Worm (Caenorhabditis elegans): ENCODE results near the gene F40F8.4.
"Not testable (repeated sequence)": the region's sequence is repeated elsewhere in the genome, so short reads cannot be mapped to it uniquely, and the experiment has no call there.

Gene F40F8.4

DNA sequence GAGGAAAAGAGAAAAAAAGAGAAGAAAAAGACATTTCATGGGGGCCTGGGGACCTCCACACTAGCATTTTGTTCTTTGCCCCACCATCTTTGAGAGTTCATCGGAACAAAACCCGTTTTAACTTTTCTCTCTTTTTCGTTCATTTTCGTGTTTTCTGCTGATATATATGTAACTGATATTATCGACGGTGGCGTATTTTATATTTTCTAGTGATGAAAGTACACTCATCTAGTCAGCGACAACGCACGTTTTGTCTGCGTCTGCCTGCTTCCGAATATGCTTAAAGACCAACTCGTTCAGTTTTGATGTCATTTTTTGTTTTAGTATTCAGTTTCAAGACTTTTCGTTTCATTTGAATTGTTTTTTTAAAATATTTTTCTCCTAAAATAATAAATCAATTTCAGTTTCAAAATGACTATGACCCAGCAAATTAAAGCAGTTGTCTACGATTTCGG lies 41.2 kb upstream of the F40F8.4 start, which contains the start of gene bigr-1:
Gene bigr-1 (plus strand): TSS at position 405 of the 455 bp plus-strand sequence.
- TF ChIP-seq nhr-80 (tag; optimal IDR thresholded peaks at IDR 0.05) = peak; percentile 61
- no peak for TF ChIP-seq cebp-1 (GFP tag; IDR thresholded peaks at IDR 0.05)
- TF ChIP-seq cebp-1 (tag; optimal IDR thresholded peaks at IDR 0.05) = peak; percentile 24
- TF ChIP-seq xnd-1 (tag; optimal IDR thresholded peaks at IDR 0.05) = no peak

DNA sequence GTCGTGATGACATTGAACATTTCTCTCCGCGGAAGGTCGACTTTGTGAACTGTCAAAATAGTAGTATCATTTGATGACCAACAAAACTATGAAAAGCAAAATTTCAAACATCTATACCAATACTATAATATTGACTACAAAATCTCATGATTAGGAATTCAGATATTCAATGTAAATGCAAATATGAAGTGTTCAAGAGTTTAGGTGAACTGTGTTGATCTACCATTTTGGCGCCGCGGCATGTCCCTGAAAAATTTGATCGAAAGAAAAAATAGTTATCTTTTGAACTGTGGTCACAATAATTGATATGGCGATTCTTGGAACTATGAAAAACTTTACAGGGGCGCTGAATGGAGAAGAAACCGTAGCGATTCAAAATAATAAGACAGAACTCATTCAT lies 38.7 kb upstream of the F40F8.4 start:
- TF ChIP-seq attf-3 (GFP tag; conservative IDR thresholded peaks at IDR 0.05) = no peak
- no peak for TF ChIP-seq hrde-1 (tag; optimal IDR thresholded peaks at IDR 0.05; ENCODE audit: borderline replicate concordance)
- TF ChIP-seq ama-1 (optimal IDR thresholded peaks at IDR 0.05) = no peak
- TF ChIP-seq ama-1 (GFP tag; optimal IDR thresholded peaks at IDR 0.05) = no peak
- no peak for TF ChIP-seq nfya-2 (GFP tag; IDR thresholded peaks at IDR 0.05)
- no peak for TF ChIP-seq pbrm-1 (GFP tag; IDR thresholded peaks at IDR 0.05)
- TF ChIP-seq D2030.7 (GFP tag; IDR thresholded peaks at IDR 0.05) = no peak
- no peak for TF ChIP-seq xnd-1 (tag; optimal IDR thresholded peaks at IDR 0.05)

DNA sequence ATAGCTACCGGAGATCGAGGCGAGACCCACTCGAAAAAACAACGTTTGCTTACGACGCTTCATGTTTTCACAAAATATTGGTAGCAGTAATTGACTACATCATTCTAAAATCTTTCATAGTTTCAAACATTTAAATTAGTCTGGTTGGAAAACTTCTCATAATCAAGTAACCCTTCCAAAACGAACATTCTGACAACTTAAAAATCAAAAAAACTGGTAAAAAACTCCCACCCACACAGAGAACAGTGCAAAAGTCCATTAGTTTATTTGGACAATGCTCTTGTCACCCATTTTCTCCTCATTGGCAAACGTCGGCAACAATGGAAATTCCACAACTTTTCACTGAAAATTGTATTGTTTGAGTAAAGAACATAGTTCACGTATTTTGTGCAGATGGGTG lies 37.3 kb upstream of the F40F8.4 start, which contains the start of gene F37H8.6:
Gene F37H8.6 (minus strand): TSS at position 101 of the 400 bp plus-strand sequence.
- no peak for TF ChIP-seq die-1 (tag; optimal IDR thresholded peaks at IDR 0.05)

DNA sequence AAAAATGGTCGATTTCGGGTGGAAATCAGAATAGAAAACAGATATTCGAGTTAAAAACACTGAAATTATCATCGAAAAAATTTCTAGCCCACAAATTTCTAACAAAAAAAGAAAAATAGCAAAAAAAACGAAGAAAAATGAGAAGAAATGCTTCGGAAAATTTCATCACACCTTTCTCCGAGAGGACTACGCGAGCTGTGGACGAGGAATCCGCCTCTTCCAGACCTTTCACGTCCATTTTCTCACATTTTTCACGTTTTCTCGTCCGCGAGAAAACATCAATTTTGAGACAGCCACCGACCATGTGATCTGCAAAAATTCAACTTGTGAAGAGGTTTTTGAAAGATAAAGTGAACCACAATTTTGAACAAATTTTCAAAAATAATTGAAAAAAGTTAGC lies 36.4 kb upstream of the F40F8.4 start:
- TF ChIP-seq B0019.2 (GFP tag; conservative IDR thresholded peaks at IDR 0.05) = no peak
- peak; percentile 36; the same call in 1 of the 2 replicates for TF ChIP-seq mcd-1 (GFP tag; IDR thresholded peaks at IDR 0.05)
- peak; percentile 53; the same call in 1 of the 2 replicates for TF ChIP-seq cebp-1 (GFP tag; IDR thresholded peaks at IDR 0.05)
- peak; percentile 69 for TF ChIP-seq cebp-1 (tag; optimal IDR thresholded peaks at IDR 0.05)
- 0 out of 2 replicates have a peak, but pooled peaks have one; percentile 18 for TF ChIP-seq K11D2.4 (GFP tag; IDR thresholded peaks at IDR 0.05)
- TF ChIP-seq hlh-12 (tag; optimal IDR thresholded peaks at IDR 0.05) = no peak

DNA sequence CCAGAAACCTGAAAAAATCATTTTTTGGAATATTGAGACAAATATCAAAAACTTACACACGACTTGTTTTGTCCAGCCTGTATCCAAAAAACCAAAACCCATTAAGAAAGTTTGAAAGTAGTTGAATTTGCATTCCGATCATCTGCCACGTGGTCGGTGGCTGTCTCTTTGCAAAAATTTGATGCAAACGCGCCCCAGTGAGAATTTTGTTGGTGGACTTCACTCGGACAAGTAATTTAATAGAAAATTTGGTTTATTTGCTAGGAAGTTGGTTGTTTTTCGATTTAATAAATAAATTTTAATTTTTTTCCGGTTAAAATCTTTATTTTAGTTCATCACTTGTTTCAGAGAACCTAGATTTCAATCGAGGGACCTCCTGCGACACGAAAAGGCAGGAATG lies 35.3 kb upstream of the F40F8.4 start:
- TF ChIP-seq zfh-2 (GFP tag; conservative IDR thresholded peaks at IDR 0.05) (no peak), let-607 (tag; optimal IDR thresholded peaks at IDR 0.05) (peak in 1 of 2 experiments; percentile 74), mcd-1 (GFP tag; IDR thresholded peaks at IDR 0.05) (peak; percentile 59)

DNA sequence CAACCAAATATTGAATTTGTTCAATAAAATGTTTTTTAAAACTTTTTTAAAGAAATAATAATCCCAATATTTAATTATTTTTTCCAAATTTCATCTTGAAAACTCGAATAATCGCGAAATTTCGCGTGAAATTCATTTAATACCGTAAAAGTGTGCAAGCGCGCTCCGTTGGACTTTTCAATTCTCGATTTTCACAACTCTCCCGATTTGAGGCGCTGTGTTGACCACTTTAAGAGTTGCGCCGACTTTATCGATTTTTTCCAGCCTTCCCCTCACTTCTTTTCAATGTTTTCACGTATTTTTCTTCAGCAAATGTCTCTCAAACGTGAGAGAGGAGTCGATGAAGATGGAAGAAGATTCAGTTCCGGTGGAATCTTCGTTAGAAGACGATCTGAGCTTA lies 30.5 kb upstream of the F40F8.4 start:
- peak; percentile 65 for TF ChIP-seq mcd-1 (GFP tag; IDR thresholded peaks at IDR 0.05)

DNA sequence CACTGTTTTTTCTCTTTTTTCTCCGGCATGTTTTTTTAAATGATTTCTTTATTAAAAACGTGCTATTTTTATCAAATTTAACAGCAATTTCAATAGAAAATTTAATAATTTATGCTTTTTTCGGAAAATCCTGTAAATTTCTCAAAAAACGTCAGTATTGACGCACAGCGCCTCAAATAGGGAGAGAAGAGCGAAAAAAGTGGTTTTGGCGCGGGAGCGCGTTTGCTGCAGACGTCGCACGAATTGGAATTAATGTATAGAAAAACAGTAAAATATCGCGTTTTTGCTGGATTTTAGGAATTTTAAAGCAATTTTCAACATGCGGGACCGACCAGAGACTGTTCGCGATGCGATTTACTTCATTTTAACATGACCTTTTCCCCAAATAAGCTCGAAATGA lies 28.9 kb upstream of the F40F8.4 start:
- TF ChIP-seq ceh-100 (GFP tag; IDR thresholded peaks at IDR 0.05) (peak; percentile 80), attf-5 (GFP tag; optimal IDR thresholded peaks at IDR 0.05) (peak; percentile 35), dox-1 (GFP tag; IDR thresholded peaks at IDR 0.05) (peak; percentile 58), snpc-4 (tag; optimal IDR thresholded peaks at IDR 0.05) (peak in 1 of 4 experiments; percentile 31), mcd-1 (GFP tag; IDR thresholded peaks at IDR 0.05) (peak; percentile 75)
- TF ChIP-seq snpc-4 (GFP tag; optimal IDR thresholded peaks at IDR 0.05) = not testable (repeated sequence)

DNA sequence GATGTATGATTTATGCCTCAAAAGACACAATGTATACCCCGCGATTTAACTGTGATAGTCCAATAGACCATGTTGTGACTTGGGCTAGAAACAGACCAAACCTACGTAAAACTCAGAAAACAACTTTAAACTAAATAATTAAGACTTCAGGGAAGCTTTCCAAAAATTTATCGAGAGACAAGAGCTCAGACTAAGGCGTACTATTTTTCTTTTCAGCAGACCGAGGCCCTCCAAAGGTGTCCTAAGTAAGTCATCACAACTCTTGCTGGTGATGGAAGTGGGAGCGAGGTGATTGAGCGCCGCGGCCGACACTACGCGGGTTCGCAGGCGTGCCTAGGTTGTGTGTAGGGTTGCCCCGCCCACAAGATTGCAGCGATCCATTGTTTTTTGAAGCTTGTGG lies 27.0 kb upstream of the F40F8.4 start:
- TF ChIP-seq lir-1 (GFP tag; conservative IDR thresholded peaks at IDR 0.05) = 0 out of 2 replicates have a peak, but pooled peaks have one; percentile 25
- TF ChIP-seq F57A8.1 (GFP tag; optimal IDR thresholded peaks at IDR 0.05) = no peak
- TF ChIP-seq C17E4.6 (GFP tag; IDR thresholded peaks at IDR 0.05) = 0 out of 2 replicates have a peak, but pooled peaks have one; percentile 66
- no peak for TF ChIP-seq pha-4 (tag; optimal IDR thresholded peaks at IDR 0.05)
- no peak for TF ChIP-seq ceh-58 (GFP tag; IDR thresholded peaks at IDR 0.05)
- TF ChIP-seq hlh-12 (tag; optimal IDR thresholded peaks at IDR 0.05) = no peak
- TF ChIP-seq lsy-27 (tag; optimal IDR thresholded peaks at IDR 0.05; ENCODE audit: borderline replicate concordance, insufficient read depth) = no peak
- TF ChIP-seq nhr-27 (tag; optimal IDR thresholded peaks at IDR 0.05) = no peak
- peak; percentile 57 for TF ChIP-seq ztf-18 (tag; optimal IDR thresholded peaks at IDR 0.05)
- no peak for TF ChIP-seq bed-1 (GFP tag; IDR thresholded peaks at IDR 0.05)
- TF ChIP-seq ccch-3 (GFP tag; optimal IDR thresholded peaks at IDR 0.05) = no peak
- TF ChIP-seq gei-17 (GFP tag; optimal IDR thresholded peaks at IDR 0.05) = peak; percentile 39
- peak; percentile 48 for TF ChIP-seq somi-1 (GFP tag; optimal IDR thresholded peaks at IDR 0.05)
- peak; percentile 29 for TF ChIP-seq chd-7 (tag; optimal IDR thresholded peaks at IDR 0.05)
